Fruit fly (Drosophila melanogaster): ENCODE results near the gene CG31908.
A peak's percentile ranks its signal among the peaks of the same experiment; 100 is the strongest.

Gene CG31908

DNA sequence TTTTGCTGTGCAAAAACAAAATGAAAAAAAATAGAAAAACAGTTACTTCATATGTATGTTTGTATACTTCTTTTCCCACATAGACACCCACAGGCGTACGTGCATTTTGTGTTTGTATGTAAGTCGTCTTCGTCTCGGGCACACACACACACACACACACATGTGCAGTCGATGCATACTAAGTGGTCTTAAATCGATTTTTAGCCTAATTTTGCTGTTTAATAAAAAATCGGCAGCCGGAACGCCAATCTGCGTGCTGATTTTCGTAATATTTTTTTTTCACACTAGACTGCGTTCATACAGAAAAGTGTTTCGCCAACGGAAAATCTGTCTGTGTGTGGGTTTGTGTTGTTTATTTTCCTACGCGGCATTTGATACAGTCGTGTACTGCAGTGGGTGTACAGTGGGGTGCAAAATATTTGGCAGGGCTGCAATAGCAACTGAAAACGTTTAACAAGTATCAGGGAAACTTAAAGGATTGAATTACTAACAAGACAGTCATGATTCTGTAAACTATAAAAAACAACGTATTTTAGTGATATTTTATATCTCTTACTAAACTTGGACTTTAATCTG lies 6.0 kb upstream of the CG31908 start:
- TF ChIP-seq Hr78 (GFP tag; optimal IDR thresholded peaks at IDR 0.05), result no peak
- TF ChIP-seq dmrt93B (GFP tag; optimal IDR thresholded peaks at IDR 0.05), result no peak
- no peak for TF ChIP-seq lola (GFP tag; optimal IDR thresholded peaks at IDR 0.05)
- peak; percentile 59 for TF ChIP-seq Hr83 (GFP tag; optimal IDR thresholded peaks at IDR 0.05; ENCODE audit: poor library complexity, severe bottlenecking)
- TF ChIP-seq HLH106 (tag; optimal IDR thresholded peaks at IDR 0.05), result no peak
- no peak for TF ChIP-seq Myc (optimal IDR thresholded peaks at IDR 0.05)
- TF ChIP-seq Vsx2 (GFP tag; optimal IDR thresholded peaks at IDR 0.05; ENCODE audit: partially characterized antibody), result no peak
- TF ChIP-seq fru (GFP tag; optimal IDR thresholded peaks at IDR 0.05), result peak; percentile 54
- TF ChIP-seq brk (GFP tag; optimal IDR thresholded peaks at IDR 0.05), result no peak
- no peak for TF ChIP-seq CrebA (GFP tag; optimal IDR thresholded peaks at IDR 0.05; ENCODE audit: borderline replicate concordance)
- TF ChIP-seq GATAd (GFP tag; optimal IDR thresholded peaks at IDR 0.05), result no peak
- peak; percentile 47 for TF ChIP-seq psq (GFP tag; optimal IDR thresholded peaks at IDR 0.05)
- TF ChIP-seq Sp1 (GFP tag; optimal IDR thresholded peaks at IDR 0.05), result peak; percentile 25
- TF ChIP-seq br (GFP tag; optimal IDR thresholded peaks at IDR 0.05), result peak; percentile 20
- TF ChIP-seq N (GFP tag; optimal IDR thresholded peaks at IDR 0.05), result no peak
- TF ChIP-seq tai (GFP tag; optimal IDR thresholded peaks at IDR 0.05), result no peak
- TF ChIP-seq CG9705 (GFP tag; optimal IDR thresholded peaks at IDR 0.05), result no peak
- TF ChIP-seq dsf (GFP tag; optimal IDR thresholded peaks at IDR 0.05; ENCODE audit: borderline replicate concordance), result no peak
- no peak for TF ChIP-seq sv (GFP tag; optimal IDR thresholded peaks at IDR 0.05)
- TF ChIP-seq Rel (GFP tag; optimal IDR thresholded peaks at IDR 0.05), result no peak
- TF ChIP-seq Rel (tag; optimal IDR thresholded peaks at IDR 0.05), result no peak
- peak; percentile 44 for TF ChIP-seq OdsH (GFP tag; optimal IDR thresholded peaks at IDR 0.05)
- no peak for TF ChIP-seq Abd-B (GFP tag; optimal IDR thresholded peaks at IDR 0.05)
- TF ChIP-seq jim (GFP tag; optimal IDR thresholded peaks at IDR 0.05), result peak; percentile 79
- TF ChIP-seq Jra (GFP tag; optimal IDR thresholded peaks at IDR 0.05), result peak; percentile 33
- TF ChIP-seq ey (GFP tag; optimal IDR thresholded peaks at IDR 0.05), result peak; percentile 34
- TF ChIP-seq Hnf4 (GFP tag; optimal IDR thresholded peaks at IDR 0.05), result peak; percentile 50
- no peak for TF ChIP-seq sage (GFP tag; optimal IDR thresholded peaks at IDR 0.05)
- TF ChIP-seq rgr (GFP tag; optimal IDR thresholded peaks at IDR 0.05), result peak; percentile 76
- no peak for TF ChIP-seq woc (GFP tag; optimal IDR thresholded peaks at IDR 0.05)
- TF ChIP-seq Mio (GFP tag; optimal IDR thresholded peaks at IDR 0.05), result no peak
- peak; percentile 11 for TF ChIP-seq CG32264 (GFP tag; optimal IDR thresholded peaks at IDR 0.05)
- peak; percentile 69 for TF ChIP-seq h (GFP tag; optimal IDR thresholded peaks at IDR 0.05)
- TF ChIP-seq dl (GFP tag; optimal IDR thresholded peaks at IDR 0.05; ENCODE audit: insufficient read depth in 1 of 2, partially characterized antibody in 2 of 2), result no peak
- peak; percentile 57 for TF ChIP-seq Dfd (GFP tag; optimal IDR thresholded peaks at IDR 0.05)
- TF ChIP-seq usp (GFP tag; optimal IDR thresholded peaks at IDR 0.05), result no peak
- TF ChIP-seq foxo (GFP tag; optimal IDR thresholded peaks at IDR 0.05), result peak in 1 of 2 experiments; percentile 73
- no peak for TF ChIP-seq Dif (GFP tag; optimal IDR thresholded peaks at IDR 0.05; ENCODE audit: partially characterized antibody)
- TF ChIP-seq pan (optimal IDR thresholded peaks at IDR 0.05), result no peak

DNA sequence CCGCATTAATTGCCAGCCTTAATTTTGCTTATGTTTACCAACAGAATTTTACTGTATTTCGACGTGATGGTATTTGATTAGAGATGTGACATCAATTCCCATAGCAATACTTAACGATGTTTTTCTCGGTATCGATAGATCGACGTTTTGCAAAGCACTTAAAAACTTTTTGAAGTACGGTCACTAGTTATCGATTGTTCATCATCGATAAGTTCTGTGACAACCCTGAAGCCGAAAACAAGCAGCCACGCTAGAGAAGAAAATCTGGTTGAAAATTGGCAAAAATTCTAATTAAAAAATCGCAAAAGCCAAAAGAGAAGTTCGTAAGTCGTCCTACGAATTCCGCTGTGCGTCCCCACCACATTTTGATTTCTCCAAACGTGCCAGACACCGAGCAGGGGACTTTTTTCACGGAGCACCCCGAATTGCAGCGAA lies 5.3 kb upstream of the CG31908 start, which contains the start of the genes Rab30 and Caper:
Gene Rab30 (minus strand): TSS at position 90 of the 435 bp plus-strand sequence.
Gene Caper (plus strand): TSS at position 205 of the 435 bp plus-strand sequence.
- TF ChIP-seq Hr83 (GFP tag; optimal IDR thresholded peaks at IDR 0.05; ENCODE audit: poor library complexity, severe bottlenecking) (peak; percentile 82), Dif (GFP tag; optimal IDR thresholded peaks at IDR 0.05; ENCODE audit: partially characterized antibody) (no peak), Abd-B (GFP tag; optimal IDR thresholded peaks at IDR 0.05) (no peak), Jra (GFP tag; optimal IDR thresholded peaks at IDR 0.05) (peak; percentile 83), fru (GFP tag; optimal IDR thresholded peaks at IDR 0.05) (peak; percentile 45), dl (GFP tag; optimal IDR thresholded peaks at IDR 0.05; ENCODE audit: insufficient read depth in 1 of 2, partially characterized antibody in 2 of 2) (no peak), dmrt93B (GFP tag; optimal IDR thresholded peaks at IDR 0.05) (no peak), Dfd (GFP tag; optimal IDR thresholded peaks at IDR 0.05) (no peak), Mio (GFP tag; optimal IDR thresholded peaks at IDR 0.05) (no peak), brk (GFP tag; optimal IDR thresholded peaks at IDR 0.05) (peak; percentile 80), lola (GFP tag; optimal IDR thresholded peaks at IDR 0.05) (no peak), pan (optimal IDR thresholded peaks at IDR 0.05) (no peak), Rel (GFP tag; optimal IDR thresholded peaks at IDR 0.05) (no peak), Rel (tag; optimal IDR thresholded peaks at IDR 0.05) (peak; percentile 56), woc (GFP tag; optimal IDR thresholded peaks at IDR 0.05) (peak; percentile 13), psq (GFP tag; optimal IDR thresholded peaks at IDR 0.05) (peak; percentile 23), Hnf4 (GFP tag; optimal IDR thresholded peaks at IDR 0.05) (peak; percentile 90), br (GFP tag; optimal IDR thresholded peaks at IDR 0.05) (peak; percentile 55), dsf (GFP tag; optimal IDR thresholded peaks at IDR 0.05; ENCODE audit: borderline replicate concordance) (peak; percentile 77), OdsH (GFP tag; optimal IDR thresholded peaks at IDR 0.05) (no peak), rgr (GFP tag; optimal IDR thresholded peaks at IDR 0.05) (peak; percentile 70), Vsx2 (GFP tag; optimal IDR thresholded peaks at IDR 0.05; ENCODE audit: partially characterized antibody) (no peak), GATAd (GFP tag; optimal IDR thresholded peaks at IDR 0.05) (peak; percentile 39), jim (GFP tag; optimal IDR thresholded peaks at IDR 0.05) (no peak), usp (GFP tag; optimal IDR thresholded peaks at IDR 0.05) (no peak), h (GFP tag; optimal IDR thresholded peaks at IDR 0.05) (peak; percentile 74), Sp1 (GFP tag; optimal IDR thresholded peaks at IDR 0.05) (peak; percentile 46), ey (GFP tag; optimal IDR thresholded peaks at IDR 0.05) (peak; percentile 59), Myc (optimal IDR thresholded peaks at IDR 0.05) (no peak), N (GFP tag; optimal IDR thresholded peaks at IDR 0.05) (no peak), tai (GFP tag; optimal IDR thresholded peaks at IDR 0.05) (peak; percentile 89), HLH106 (tag; optimal IDR thresholded peaks at IDR 0.05) (peak; percentile 51), sv (GFP tag; optimal IDR thresholded peaks at IDR 0.05) (peak; percentile 1), CG9705 (GFP tag; optimal IDR thresholded peaks at IDR 0.05) (no peak), foxo (GFP tag; optimal IDR thresholded peaks at IDR 0.05) (peak; percentile 2 to 61), sage (GFP tag; optimal IDR thresholded peaks at IDR 0.05) (no peak), CrebA (GFP tag; optimal IDR thresholded peaks at IDR 0.05; ENCODE audit: borderline replicate concordance) (no peak), CG32264 (GFP tag; optimal IDR thresholded peaks at IDR 0.05) (no peak), Hr78 (GFP tag; optimal IDR thresholded peaks at IDR 0.05) (no peak)
